Fruit fly (Drosophila melanogaster): ENCODE data around the gene mew.

Gene mew

dm6 chrX:13284548-13284974 lies 26.3 kb upstream of the mew start (continued):
- TF ChIP-seq Taf1 (GFP tag; IDR thresholded peaks at IDR 0.05) (no peak), bowl (GFP tag; IDR thresholded peaks at IDR 0.05) (no peak), PHDP (tag; optimal IDR thresholded peaks at IDR 0.05) (no peak), sim (GFP tag; IDR thresholded peaks at IDR 0.05) (0 out of 2 replicates have a peak, but pooled peaks have one; percentile 9), cg (GFP tag; optimal IDR thresholded peaks at IDR 0.05) (peak; percentile 42), E2f2 (GFP tag; IDR thresholded peaks at IDR 0.05) (no peak), CG13624 (GFP tag; optimal IDR thresholded peaks at IDR 0.05) (no peak), Six4 (GFP tag; optimal IDR thresholded peaks at IDR 0.05) (no peak), Dp (GFP tag; optimal IDR thresholded peaks at IDR 0.05) (no peak), CG9215 (GFP tag; IDR thresholded peaks at IDR 0.05) (no peak), CG2875 (GFP tag; optimal IDR thresholded peaks at IDR 0.05) (no peak), h (optimal IDR thresholded peaks at IDR 0.05) (no peak), CG17186 (GFP tag; optimal IDR thresholded peaks at IDR 0.05) (no peak), CG32767 (GFP tag; IDR thresholded peaks at IDR 0.05) (no peak), CG3065 (GFP tag; optimal IDR thresholded peaks at IDR 0.05) (no peak), CG14441 (GFP tag; IDR thresholded peaks at IDR 0.05) (no peak), CG9437 (GFP tag; optimal IDR thresholded peaks at IDR 0.05) (no peak), corto (GFP tag; optimal IDR thresholded peaks at IDR 0.05) (no peak), CG15011 (GFP tag; optimal IDR thresholded peaks at IDR 0.05) (no peak), CG12071 (GFP tag; optimal IDR thresholded peaks at IDR 0.05) (no peak), CG7271 (tag; optimal IDR thresholded peaks at IDR 0.05) (no peak), HLH4C (GFP tag; IDR thresholded peaks at IDR 0.05; ENCODE audit: partially characterized antibody) (no peak), CG14965 (GFP tag; optimal IDR thresholded peaks at IDR 0.05; ENCODE audit: borderline replicate concordance) (no peak), crp (GFP tag; optimal IDR thresholded peaks at IDR 0.05) (no peak), Gsc (GFP tag; IDR thresholded peaks at IDR 0.05) (no peak), sd (tag; optimal IDR thresholded peaks at IDR 0.05) (no peak), pros (GFP tag; optimal IDR thresholded peaks at IDR 0.05) (peak; percentile 26), eve (GFP tag; optimal IDR thresholded peaks at IDR 0.05) (no peak), Stat92E (GFP tag; optimal IDR thresholded peaks at IDR 0.05) (no peak), usp (GFP tag; optimal IDR thresholded peaks at IDR 0.05) (no peak), CG12942 (GFP tag; optimal IDR thresholded peaks at IDR 0.05) (no peak), B-H2 (GFP tag; optimal IDR thresholded peaks at IDR 0.05) (no peak), wor (GFP tag; IDR thresholded peaks at IDR 0.05) (no peak), HLH54F (GFP tag; optimal IDR thresholded peaks at IDR 0.05) (no peak), CG30403 (GFP tag; optimal IDR thresholded peaks at IDR 0.05) (no peak), fu2 (GFP tag; optimal IDR thresholded peaks at IDR 0.05) (no peak), CG5245 (GFP tag; optimal IDR thresholded peaks at IDR 0.05) (no peak), CG8944 (GFP tag; optimal IDR thresholded peaks at IDR 0.05) (no peak), CG34376 (GFP tag; optimal IDR thresholded peaks at IDR 0.05) (peak; percentile 16), CG15479 (GFP tag; optimal IDR thresholded peaks at IDR 0.05) (peak; percentile 48), CG2678 (tag; optimal IDR thresholded peaks at IDR 0.05) (no peak), onecut (GFP tag; IDR thresholded peaks at IDR 0.05) (no peak), exex (tag; optimal IDR thresholded peaks at IDR 0.05) (no peak), lilli (GFP tag; optimal IDR thresholded peaks at IDR 0.05) (no peak), Meics (GFP tag; optimal IDR thresholded peaks at IDR 0.05) (no peak), CG4707 (GFP tag; optimal IDR thresholded peaks at IDR 0.05) (no peak), z (GFP tag; IDR thresholded peaks at IDR 0.05) (no peak), psq (GFP tag; optimal IDR thresholded peaks at IDR 0.05) (peak; percentile 64), CG11398 (GFP tag; optimal IDR thresholded peaks at IDR 0.05) (no peak), Max (GFP tag; optimal IDR thresholded peaks at IDR 0.05) (no peak), Xbp1 (GFP tag; optimal IDR thresholded peaks at IDR 0.05) (no peak), CG18262 (tag; optimal IDR thresholded peaks at IDR 0.05) (no peak)
